Fruit fly (Drosophila melanogaster) whole organism, embryonic: Measurements from ENCODE around the gene CG17230.
A peak's percentile ranks its signal among the peaks of the same experiment; 100 is the strongest.

Experiments used
- CG10654 ChIP-seq: fragments of 200-800 bp; sonication (Bioruptor generic); optimal IDR thresholded peaks from 2 replicates; lab custom pipeline; 2016; ENCODE audit warnings: missing biosample characterization, missing genetic modification characterization
- CG11504 ChIP-seq: fragments of 200-800 bp; sonication (Bioruptor generic); optimal IDR thresholded peaks from 3 replicates; lab custom pipeline; 2019; ENCODE audit warnings: missing biosample characterization, mild to moderate bottlenecking, missing genetic modification characterization, moderate library complexity
- CG11695 ChIP-seq: fragments of 200-800 bp; sonication (Bioruptor generic); IDR thresholded peaks from 3 replicates; pipeline ENCODE4 v1.3.6; 2022; ENCODE audit warnings: missing biosample characterization, missing genetic modification characterization
- CG12071 ChIP-seq: fragments of 200-800 bp; sonication (Bioruptor generic); optimal IDR thresholded peaks from 3 replicates; lab custom pipeline; 2018; ENCODE audit warnings: missing biosample characterization, mild to moderate bottlenecking, missing genetic modification characterization
- CG15073 ChIP-seq: fragments of 200-800 bp; sonication (Bioruptor generic); optimal IDR thresholded peaks from 2 replicates; lab custom pipeline; 2016; ENCODE audit warnings: missing biosample characterization, missing genetic modification characterization
- CG15269 ChIP-seq: fragments of 200-800 bp; sonication (Bioruptor generic); optimal IDR thresholded peaks from 2 replicates; lab custom pipeline; 2018; ENCODE audit warnings: missing biosample characterization, mild to moderate bottlenecking, missing genetic modification characterization, moderate library complexity
- CG1647 ChIP-seq: fragments of 200-800 bp; sonication (Bioruptor generic); optimal IDR thresholded peaks from 3 replicates; lab custom pipeline; 2016; ENCODE audit warnings: missing biosample characterization, missing genetic modification characterization
- CG16863 ChIP-seq: fragments of 200-800 bp; sonication (Bioruptor generic); optimal IDR thresholded peaks from 3 replicates; lab custom pipeline; 2016; ENCODE audit warnings: missing biosample characterization, missing genetic modification characterization
- CG17359 ChIP-seq: fragments of 200-800 bp; sonication (Bioruptor generic); optimal IDR thresholded peaks from 3 replicates; lab custom pipeline; 2018; ENCODE audit warnings: missing biosample characterization, mild to moderate bottlenecking, missing genetic modification characterization, moderate library complexity
- CG2116 ChIP-seq: fragments of 200-800 bp; sonication (Bioruptor generic); optimal IDR thresholded peaks from 3 replicates; lab custom pipeline; 2018; ENCODE audit warnings: missing biosample characterization, mild to moderate bottlenecking, missing genetic modification characterization
- CG2120 ChIP-seq: fragments of 200-800 bp; sonication (Bioruptor generic); optimal IDR thresholded peaks from 3 replicates; lab custom pipeline; 2016; ENCODE audit warnings: missing biosample characterization, missing genetic modification characterization
- CG31441 ChIP-seq: fragments of 200-800 bp; sonication (Bioruptor generic); IDR thresholded peaks from 2 replicates; pipeline ENCODE4 v1.3.6; 2022; ENCODE audit warnings: missing biosample characterization, missing genetic modification characterization
- CG3163 ChIP-seq: fragments of 200-800 bp; sonication (Bioruptor generic); optimal IDR thresholded peaks from 3 replicates; lab custom pipeline; 2016; ENCODE audit warnings: missing biosample characterization, missing genetic modification characterization
- CG3838 ChIP-seq: fragments of 200-800 bp; sonication (Bioruptor generic); optimal IDR thresholded peaks from 3 replicates; lab custom pipeline; 2016; ENCODE audit warnings: missing biosample characterization, missing genetic modification characterization
- CG4404 ChIP-seq: fragments of 200-800 bp; sonication (Bioruptor generic); IDR thresholded peaks from 2 replicates; pipeline ENCODE4 v1.3.6; 2022; ENCODE audit warnings: missing biosample characterization, missing genetic modification characterization
- CG4424 ChIP-seq: fragments of 200-800 bp; sonication (Bioruptor generic); optimal IDR thresholded peaks from 3 replicates; lab custom pipeline; 2016; ENCODE audit warnings: missing biosample characterization, missing genetic modification characterization
- CG5245 ChIP-seq: fragments of 200-800 bp; sonication (Bioruptor generic); optimal IDR thresholded peaks from 3 replicates; lab custom pipeline; 2016; ENCODE audit warnings: missing biosample characterization, missing genetic modification characterization
- CG6689 ChIP-seq: fragments of 200-800 bp; sonication (Bioruptor generic); IDR thresholded peaks from 2 replicates; pipeline ENCODE4 v1.3.6; 2022; ENCODE audit warnings: missing biosample characterization, missing genetic modification characterization
- CG6765 ChIP-seq: fragments of 200-800 bp; sonication (Bioruptor generic); optimal IDR thresholded peaks from 3 replicates; lab custom pipeline; 2017; ENCODE audit warnings: missing biosample characterization, mild to moderate bottlenecking, missing genetic modification characterization
- CG8388 ChIP-seq: fragments of 200-800 bp; sonication (Bioruptor generic); optimal IDR thresholded peaks from 2 replicates; lab custom pipeline; 2019; ENCODE audit warnings: missing biosample characterization, mild to moderate bottlenecking, missing genetic modification characterization, moderate library complexity
- Camta ChIP-seq: fragments of 200-800 bp; sonication (Bioruptor generic); optimal IDR thresholded peaks from 2 replicates; lab custom pipeline; 2016; ENCODE audit warnings: missing biosample characterization, missing genetic modification characterization
- Dfd ChIP-seq, 2 experiments: fragments of >200 bp; optimal IDR thresholded peaks; 2 replicates each; lab custom pipeline; 2017; ENCODE audit warnings: missing biosample characterization in 2 of 2, missing genetic modification characterization in 2 of 2
- Fer1 ChIP-seq: fragments of 200-800 bp; sonication (Bioruptor generic); optimal IDR thresholded peaks from 2 replicates; lab custom pipeline; 2017; ENCODE audit warnings: missing biosample characterization, mild to moderate bottlenecking, missing genetic modification characterization
- Fer3 ChIP-seq: fragments of 200-800 bp; sonication (Bioruptor generic); optimal IDR thresholded peaks from 2 replicates; lab custom pipeline; 2018; ENCODE audit warnings: missing biosample characterization, mild to moderate bottlenecking, missing genetic modification characterization, moderate library complexity
- GATAe ChIP-seq: fragments of 200-800 bp; sonication (Bioruptor generic); conservative IDR thresholded peaks from 2 replicates; pipeline ENCODE4 v1.3.6; 2022; ENCODE audit warnings: missing biosample characterization, missing genetic modification characterization
- Mes4 ChIP-seq: fragments of 200-800 bp; sonication (Bioruptor generic); optimal IDR thresholded peaks from 2 replicates; lab custom pipeline; 2016; ENCODE audit warnings: missing biosample characterization, missing genetic modification characterization
- Nf-YB ChIP-seq: fragments of 200-800 bp; sonication (Bioruptor generic); optimal IDR thresholded peaks from 3 replicates; lab custom pipeline; 2019; ENCODE audit warnings: missing biosample characterization, mild to moderate bottlenecking, missing genetic modification characterization, moderate library complexity
- Ptx1 ChIP-seq: fragments of 200-800 bp; sonication (Bioruptor generic); IDR thresholded peaks from 2 replicates; pipeline ENCODE4 v1.3.6; 2022; ENCODE audit warnings: missing biosample characterization, missing genetic modification characterization
- Spps ChIP-seq: fragments of 200-800 bp; sonication (Bioruptor generic); optimal IDR thresholded peaks from 2 replicates; lab custom pipeline; 2018; ENCODE audit warnings: missing biosample characterization, mild to moderate bottlenecking, missing genetic modification characterization
- Sry-δ ChIP-seq: fragments of 200-800 bp; sonication (Bioruptor generic); optimal IDR thresholded peaks from 2 replicates; lab custom pipeline; 2016; ENCODE audit warnings: missing biosample characterization, missing genetic modification characterization
- aop ChIP-seq: fragments of 200-800 bp; sonication (Bioruptor generic); IDR thresholded peaks from 2 replicates; pipeline ENCODE4 v1.3.6; 2022; ENCODE audit warnings: missing biosample characterization, missing genetic modification characterization
- bowl ChIP-seq: fragments of 200-800 bp; sonication (Bioruptor generic); IDR thresholded peaks from 2 replicates; pipeline ENCODE4 v1.3.6; 2022; ENCODE audit warnings: missing biosample characterization, missing genetic modification characterization
- crol ChIP-seq: fragments of 200-800 bp; sonication (Bioruptor generic); IDR thresholded peaks from 2 replicates; pipeline ENCODE4 v1.3.6; 2022; ENCODE audit warnings: missing biosample characterization, missing genetic modification characterization
- cwo ChIP-seq: fragments of 200-800 bp; sonication (Bioruptor generic); optimal IDR thresholded peaks from 3 replicates; lab custom pipeline; 2017; ENCODE audit warnings: missing biosample characterization, missing genetic modification characterization, mild to moderate bottlenecking, moderate library complexity, missing genetic modification reagents
- dmrt99B ChIP-seq: fragments of 200-800 bp; sonication (Bioruptor generic); optimal IDR thresholded peaks from 2 replicates; lab custom pipeline; 2018; ENCODE audit warnings: missing biosample characterization, mild to moderate bottlenecking, missing genetic modification characterization, moderate library complexity
- ewg ChIP-seq: fragments of 200-800 bp; sonication (Bioruptor generic); optimal IDR thresholded peaks from 3 replicates; lab custom pipeline; 2017; ENCODE audit warnings: mild to moderate bottlenecking, missing biosample characterization, missing genetic modification reagents, missing genetic modification characterization
- her ChIP-seq: fragments of 200-800 bp; sonication (Bioruptor generic); optimal IDR thresholded peaks from 2 replicates; lab custom pipeline; 2016; ENCODE audit warnings: missing biosample characterization, missing genetic modification characterization
- ind ChIP-seq: fragments of 200-800 bp; sonication (Bioruptor generic); optimal IDR thresholded peaks from 3 replicates; lab custom pipeline; 2016; ENCODE audit warnings: missing biosample characterization, missing genetic modification characterization
- knrl ChIP-seq: fragments of 200-800 bp; sonication (Bioruptor generic); IDR thresholded peaks from 3 replicates; pipeline ENCODE4 v1.3.6; 2022; ENCODE audit warnings: missing biosample characterization, missing genetic modification characterization; ENCODE audit not compliant: partially characterized antibody
- lola ChIP-seq, 3 experiments: fragments of >200 bp in 2 of 3; fragments of 200-800 bp in 1 of 3; sonication (Bioruptor generic) in 1 of 3; optimal IDR thresholded peaks; 2 replicates each; lab custom pipeline; 2017 to 2019; ENCODE audit warnings: missing biosample characterization in 3 of 3, missing genetic modification characterization in 3 of 3, mild to moderate bottlenecking in 1 of 3, moderate library complexity in 1 of 3
- nom ChIP-seq: fragments of 200-800 bp; sonication (Bioruptor generic); optimal IDR thresholded peaks from 2 replicates; lab custom pipeline; 2017; ENCODE audit warnings: missing biosample characterization, missing genetic modification characterization, mild to moderate bottlenecking, moderate library complexity, missing genetic modification reagents
- org-1 ChIP-seq: fragments of 200-800 bp; sonication (Bioruptor generic); optimal IDR thresholded peaks from 2 replicates; lab custom pipeline; 2017; ENCODE audit warnings: missing biosample characterization, missing genetic modification characterization
- otp ChIP-seq: fragments of 200-800 bp; sonication (Bioruptor generic); IDR thresholded peaks from 3 replicates; pipeline ENCODE4, ENCODE4 v1.3.6; 2022; ENCODE audit warnings: missing biosample characterization, missing genetic modification characterization
- pzg ChIP-seq: fragments of 200-800 bp; sonication (Bioruptor generic); optimal IDR thresholded peaks from 3 replicates; lab custom pipeline; 2018; ENCODE audit warnings: missing biosample characterization, mild to moderate bottlenecking, missing genetic modification characterization, moderate library complexity
- sc ChIP-seq, 3 experiments: fragments of >200 bp in 2 of 3; fragments of 200-800 bp in 1 of 3; sonication (Bioruptor generic) in 1 of 3; optimal IDR thresholded peaks; 2 replicates in 2 of 3; 3 replicates in 1 of 3; lab custom pipeline; 2017; ENCODE audit warnings: mild to moderate bottlenecking in 1 of 3, missing biosample characterization in 1 of 3, missing genetic modification characterization in 1 of 3, missing genetic modification reagents in 1 of 3
- sens ChIP-seq: fragments of 200-800 bp; sonication (Bioruptor generic); peaks from one replicate; lab custom pipeline; 2016; ENCODE audit warnings: missing biosample characterization, missing genetic modification characterization
- sima ChIP-seq: fragments of 200-800 bp; sonication (Bioruptor generic); optimal IDR thresholded peaks from 2 replicates; lab custom pipeline; 2016; ENCODE audit warnings: missing biosample characterization, missing genetic modification characterization
- zfh2 ChIP-seq: fragments of 200-800 bp; sonication (Bioruptor generic); optimal IDR thresholded peaks from 2 replicates; lab custom pipeline; 2016; ENCODE audit warnings: missing biosample characterization, missing genetic modification characterization

Gene CG17230

dm6 chr3R:11454210-11454904, 16.8 kb downstream of the CG17230 start (continued):
- TF ChIP-seq Spps (tag; lab: Kevin White, UChicago) (no peak), CG3838 (no peak), Nf-YB (GFP tag; lab: Kevin White, UChicago) (no peak), sc (optimal IDR thresholded peaks at IDR 0.05; lab: Kevin White, UChicago) (no peak), sc (GFP tag; optimal IDR thresholded peaks at IDR 0.05; lab: Kevin White, UChicago) (no peak), zfh2 (GFP tag; lab: Kevin White, UChicago) (peak; percentile 86), knrl (no peak), Dfd (GFP tag; optimal IDR thresholded peaks at IDR 0.05; lab: Kevin White, UChicago) (no peak), CG2116 (GFP tag; lab: Kevin White, UChicago) (no peak), Fer1 (GFP tag; lab: Kevin White, UChicago) (peak; percentile 46), aop (GFP tag; lab: Robert Waterston, UW) (no peak), otp (no peak), CG1647 (GFP tag; lab: Kevin White, UChicago) (no peak), CG6765 (GFP tag; lab: Kevin White, UChicago) (peak; percentile 33), CG5245 (no peak), CG16863 (GFP tag; lab: Kevin White, UChicago) (peak; percentile 3), CG6689 (GFP tag; lab: Robert Waterston, UW) (peak; percentile 58), Sry-δ (GFP tag; lab: Kevin White, UChicago) (no peak)

dm6 chr3R:11456539-11456938, 19.0 kb downstream of the CG17230 start:
- TF ChIP-seq nom (peak; percentile 9), CG15073 (GFP tag; lab: Kevin White, UChicago) (no peak), cwo (no peak)
- TF ChIP-seq, all 482 proteins: peak for 1

DNA sequence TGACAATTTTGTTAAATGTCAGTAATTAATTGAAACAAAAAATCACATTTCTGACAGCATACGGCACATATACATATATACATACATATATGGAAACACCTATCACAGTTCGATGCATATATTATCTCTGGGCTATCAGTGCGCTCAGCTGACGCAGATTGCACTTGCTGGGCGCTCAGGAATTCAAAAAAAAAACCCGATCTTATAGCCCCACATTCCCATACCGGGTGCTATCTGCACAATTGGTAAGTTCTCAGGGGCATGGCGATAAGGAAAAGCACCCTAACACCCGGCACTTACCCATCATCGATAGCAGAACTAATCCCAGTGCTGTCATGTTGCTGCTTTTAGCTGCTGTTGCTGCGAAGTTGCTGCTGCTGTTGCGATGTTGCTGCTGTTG, 19.7 kb downstream of the CG17230 start:
- TF ChIP-seq crol (GFP tag; lab: Robert Waterston, UW) (no peak), CG11504 (tag; lab: Kevin White, UChicago) (peak; percentile 63), Fer3 (tag; lab: Kevin White, UChicago) (no peak), Camta (no peak), pzg (GFP tag; lab: Kevin White, UChicago) (no peak), CG8388 (GFP tag; lab: Kevin White, UChicago) (no peak), CG4404 (GFP tag; lab: Robert Waterston, UW) (no peak), sens (peak; percentile 47), CG17359 (tag; lab: Kevin White, UChicago) (no peak), Ptx1 (peak; percentile 14; the same call in 1 of the 2 replicates), CG12071 (no peak), her (GFP tag; lab: Kevin White, UChicago) (no peak), CG10654 (GFP tag; lab: Kevin White, UChicago) (no peak), lola (GFP tag; optimal IDR thresholded peaks at IDR 0.05; lab: Kevin White, UChicago) (no peak), ind (GFP tag; lab: Kevin White, UChicago) (no peak), CG4424 (GFP tag; lab: Kevin White, UChicago) (no peak), dmrt99B (tag; lab: Kevin White, UChicago) (no peak), CG2120 (GFP tag; lab: Kevin White, UChicago) (no peak), org-1 (GFP tag; lab: Kevin White, UChicago) (no peak), CG31441 (GFP tag; lab: Robert Waterston, UW) (no peak), CG11695 (GFP tag; lab: Robert Waterston, UW) (no peak), Mes4 (GFP tag; lab: Kevin White, UChicago) (no peak), GATAe (GFP tag; lab: Robert Waterston, UW) (peak; percentile 52; the same call in 1 of the 2 replicates), CG3163 (no peak), ewg (no peak), CG15269 (tag; lab: Kevin White, UChicago) (no peak), bowl (no peak), sima (GFP tag; lab: Kevin White, UChicago) (no peak)
